Worm (Caenorhabditis elegans) whole organism, young adult: ENCODE measurements around the gene K12B6.4.

ENCODE experiments used
- B0261.1 ChIP-seq: sonication (generic microtip); optimal IDR thresholded peaks from 2 replicates; lab custom pipeline; 2016; ENCODE audit warnings: mild to moderate bottlenecking, missing genetic modification characterization, moderate library complexity, missing compliant biosample characterization
- C06A6.2 ChIP-seq: fragments of 200-800 bp; sonication (Bioruptor generic); conservative IDR thresholded peaks from 2 replicates; pipeline ENCODE4 v1.3.6; 2022; ENCODE audit warnings: missing genetic modification characterization, missing compliant biosample characterization
- F33H1.4 ChIP-seq: fragments of 200-800 bp; sonication (Bioruptor generic); IDR thresholded peaks from 2 replicates; pipeline ENCODE4 v1.3.6; 2022; ENCODE audit warnings: missing genetic modification reagents, missing genetic modification characterization, missing compliant biosample characterization
- F37B4.10 ChIP-seq: fragments of 200-800 bp; sonication (Bioruptor generic); IDR thresholded peaks from 2 replicates; pipeline ENCODE4 v1.3.6; 2022; ENCODE audit warnings: missing genetic modification characterization, missing compliant biosample characterization
- F49E8.2 ChIP-seq: sonication (generic microtip); optimal IDR thresholded peaks from 3 replicates; lab custom pipeline; 2017; ENCODE audit warnings: missing genetic modification characterization, mild to moderate bottlenecking, missing compliant biosample characterization, antibody characterized with exemption, moderate library complexity; ENCODE audit not compliant: insufficient read depth
- Y53F4B.3 ChIP-seq: fragments of 200-800 bp; sonication (Bioruptor generic); IDR thresholded peaks from 2 replicates; pipeline ENCODE4 v1.3.6; 2022; ENCODE audit warnings: missing genetic modification reagents, missing genetic modification characterization, missing compliant biosample characterization
- Y53G8AR.9 ChIP-seq: fragments of 200-800 bp; sonication (Bioruptor generic); conservative IDR thresholded peaks from 2 replicates; pipeline ENCODE4 v1.3.6; 2022; ENCODE audit warnings: missing genetic modification reagents, missing genetic modification characterization, missing compliant biosample characterization
- Y56A3A.18 ChIP-seq: fragments of 200-800 bp; sonication (Bioruptor generic); IDR thresholded peaks from 2 replicates; pipeline ENCODE4 v1.3.6; 2022; ENCODE audit warnings: missing genetic modification reagents, missing genetic modification characterization, missing compliant biosample characterization
- Y79H2A.3 ChIP-seq: fragments of 200-800 bp; sonication (Bioruptor generic); conservative IDR thresholded peaks from 2 replicates; pipeline ENCODE4 v1.3.6; 2022; ENCODE audit warnings: missing genetic modification reagents, missing genetic modification characterization, missing compliant biosample characterization
- aptf-2 ChIP-seq: fragments of 200-800 bp; sonication (Bioruptor generic); conservative IDR thresholded peaks from 2 replicates; pipeline ENCODE4 v1.3.6; 2022; ENCODE audit warnings: missing genetic modification reagents, missing genetic modification characterization, missing compliant biosample characterization
- aptf-3 ChIP-seq: fragments of 200-800 bp; sonication (Bioruptor generic); IDR thresholded peaks from 2 replicates; pipeline ENCODE4 v1.3.6; 2022; ENCODE audit warnings: missing genetic modification characterization, missing compliant biosample characterization
- attf-5 ChIP-seq: fragments of 200-800 bp; sonication (Bioruptor generic); optimal IDR thresholded peaks from 2 replicates; lab custom pipeline; 2018; ENCODE audit warnings: mild to moderate bottlenecking, missing genetic modification characterization, missing compliant biosample characterization
- attf-6 ChIP-seq: fragments of 200-800 bp; sonication (Bioruptor generic); IDR thresholded peaks from 2 replicates; pipeline ENCODE4 v1.3.6; 2022; ENCODE audit warnings: missing genetic modification reagents, missing genetic modification characterization, missing compliant biosample characterization
- cebp-2 ChIP-seq: fragments of 200-800 bp; sonication (Bioruptor generic); IDR thresholded peaks from 2 replicates; pipeline ENCODE4 v1.3.6; 2022; ENCODE audit warnings: missing genetic modification characterization, missing compliant biosample characterization
- ceh-40 ChIP-seq: fragments of 200-800 bp; sonication (Bioruptor generic); IDR thresholded peaks from 2 replicates; pipeline ENCODE4 v1.3.6; 2022; ENCODE audit warnings: missing genetic modification characterization, missing compliant biosample characterization
- dpl-1 ChIP-seq: fragments of 150-350 bp; optimal IDR thresholded peaks from 2 replicates; lab custom pipeline; 2014; ENCODE audit warnings: missing biosample characterization, missing genetic modification reagents, missing genetic modification characterization
- egrh-3 ChIP-seq: fragments of 200-800 bp; sonication (Bioruptor generic); IDR thresholded peaks from 2 replicates; pipeline ENCODE4 v1.3.6; 2022; ENCODE audit warnings: missing genetic modification reagents, missing genetic modification characterization, missing compliant biosample characterization
- gei-17 ChIP-seq: fragments of 200-800 bp; sonication (Bioruptor generic); optimal IDR thresholded peaks from 2 replicates; lab custom pipeline; 2018; ENCODE audit warnings: mild to moderate bottlenecking, missing genetic modification characterization, missing compliant biosample characterization
- hlh-12 ChIP-seq: sonication (generic microtip); optimal IDR thresholded peaks from 2 replicates; lab custom pipeline; 2016; ENCODE audit warnings: missing genetic modification characterization, missing compliant biosample characterization
- hmg-1.2 ChIP-seq: fragments of 200-800 bp; sonication (Bioruptor generic); IDR thresholded peaks from 2 replicates; pipeline ENCODE4 v1.3.6; 2022; ENCODE audit warnings: missing genetic modification reagents, missing genetic modification characterization, missing compliant biosample characterization
- hsf-1 ChIP-seq: fragments of 200-800 bp; sonication (Bioruptor generic); IDR thresholded peaks from 2 replicates; pipeline ENCODE4 v1.3.6; 2022; ENCODE audit warnings: missing genetic modification reagents, missing genetic modification characterization, missing compliant biosample characterization
- lag-1 ChIP-seq: fragments of 200-800 bp; sonication (Bioruptor generic); IDR thresholded peaks from 2 replicates; pipeline ENCODE4 v1.3.6; 2022; ENCODE audit warnings: missing genetic modification reagents, missing genetic modification characterization, missing compliant biosample characterization
- let-526 ChIP-seq: fragments of 200-800 bp; sonication (Bioruptor generic); IDR thresholded peaks from 2 replicates; pipeline ENCODE4 v1.3.6; 2022; ENCODE audit warnings: missing genetic modification reagents, missing genetic modification characterization, missing compliant biosample characterization
- lin-35 ChIP-seq, 3 experiments: fragments of 150-350 bp in 2 of 3; sonication (generic microtip) in 1 of 3; optimal IDR thresholded peaks; 2 replicates each; lab custom pipeline; 2014 to 2018; ENCODE audit warnings: missing biosample characterization in 3 of 3, missing genetic modification characterization in 3 of 3, missing genetic modification reagents in 3 of 3
- lin-54 ChIP-seq: fragments of 200-800 bp; sonication (Bioruptor generic); optimal IDR thresholded peaks from 2 replicates; lab custom pipeline; 2018; ENCODE audit warnings: mild to moderate bottlenecking, missing genetic modification characterization, missing compliant biosample characterization
- lir-1 ChIP-seq: fragments of 200-800 bp; sonication (Bioruptor generic); conservative IDR thresholded peaks from 2 replicates; pipeline ENCODE4 v1.3.6; 2022; ENCODE audit warnings: missing genetic modification reagents, missing genetic modification characterization, missing compliant biosample characterization
- madf-8 ChIP-seq: fragments of 200-800 bp; sonication (Bioruptor generic); conservative IDR thresholded peaks from 2 replicates; pipeline ENCODE4 v1.3.6; 2022; ENCODE audit warnings: missing genetic modification reagents, missing genetic modification characterization, missing compliant biosample characterization
- mel-28 ChIP-seq: sonication (generic microtip); optimal IDR thresholded peaks from 2 replicates; lab custom pipeline; 2016; ENCODE audit warnings: borderline replicate concordance, mild to moderate bottlenecking, missing genetic modification characterization, missing compliant biosample characterization
- nfya-1 ChIP-seq: sonication (generic microtip); optimal IDR thresholded peaks from 2 replicates; lab custom pipeline; 2017; ENCODE audit warnings: antibody characterized with exemption, missing compliant biosample characterization, missing genetic modification characterization, borderline replicate concordance; ENCODE audit not compliant: insufficient read depth
- nfyb-1 ChIP-seq: fragments of 200-800 bp; sonication (Bioruptor generic); IDR thresholded peaks from 2 replicates; pipeline ENCODE4 v1.3.6; 2022; ENCODE audit warnings: missing genetic modification reagents, missing genetic modification characterization, missing compliant biosample characterization
- nhr-120 ChIP-seq: fragments of 200-800 bp; sonication (Bioruptor generic); IDR thresholded peaks from 2 replicates; pipeline ENCODE4 v1.3.6; 2022; ENCODE audit warnings: missing genetic modification characterization, missing compliant biosample characterization
- nhr-179 ChIP-seq: sonication (generic microtip); optimal IDR thresholded peaks from 2 replicates; lab custom pipeline; 2016; ENCODE audit warnings: mild to moderate bottlenecking, missing genetic modification characterization, missing compliant biosample characterization
- nhr-80 ChIP-seq: sonication (generic microtip); optimal IDR thresholded peaks from 2 replicates; lab custom pipeline; 2016; ENCODE audit warnings: missing genetic modification characterization, missing compliant biosample characterization
- nhr-90 ChIP-seq: sonication (generic microtip); optimal IDR thresholded peaks from 2 replicates; lab custom pipeline; 2016; ENCODE audit warnings: missing genotype, mild to moderate bottlenecking, missing genetic modification characterization, missing compliant biosample characterization
- pha-4 ChIP-seq: fragments of 150-350 bp; sonication (generic microtip); optimal IDR thresholded peaks from 2 replicates; lab custom pipeline; 2014; ENCODE audit warnings: missing biosample characterization, missing genetic modification reagents, missing genetic modification characterization
- rpc-1 ChIP-seq, 2 experiments: fragments of 150-350 bp in 1 of 2; sonication (generic microtip) in 1 of 2; optimal IDR thresholded peaks; 2 replicates each; lab custom pipeline; 2014 to 2018; ENCODE audit warnings: missing biosample characterization in 1 of 2, missing genetic modification characterization in 1 of 2, missing genetic modification reagents in 1 of 2, missing genotype in 1 of 2
- sea-2 ChIP-seq: fragments of 200-800 bp; sonication (Bioruptor generic); IDR thresholded peaks from 2 replicates; pipeline ENCODE4 v1.3.6; 2022; ENCODE audit warnings: missing genetic modification characterization, missing compliant biosample characterization
- snpc-3.4 ChIP-seq: sonication (generic microtip); optimal IDR thresholded peaks from 2 replicates; lab custom pipeline; 2017; ENCODE audit warnings: missing genetic modification characterization, mild to moderate bottlenecking, missing compliant biosample characterization, antibody characterized with exemption, moderate library complexity, missing genotype, missing genetic modification reagents
- snpc-4 ChIP-seq, 5 experiments: fragments of 150-350 bp in 1 of 5; sonication (generic microtip) in 4 of 5; optimal IDR thresholded peaks; 2 replicates each; lab custom pipeline; 2014 to 2018; ENCODE audit warnings: missing genetic modification characterization in 5 of 5, missing biosample characterization in 3 of 5, antibody characterized with exemption in 2 of 5, mild to moderate bottlenecking in 2 of 5, missing compliant biosample characterization in 2 of 5, missing genotype in 2 of 5, moderate library complexity in 2 of 5, missing genetic modification reagents in 1 of 5
- somi-1 ChIP-seq: fragments of 200-800 bp; sonication (Bioruptor generic); optimal IDR thresholded peaks from 2 replicates; lab custom pipeline; 2018; ENCODE audit warnings: mild to moderate bottlenecking, missing genetic modification characterization, missing compliant biosample characterization
- sptf-2 ChIP-seq: fragments of 200-800 bp; sonication (Bioruptor generic); optimal IDR thresholded peaks from 2 replicates; lab custom pipeline; 2018; ENCODE audit warnings: mild to moderate bottlenecking, missing genetic modification characterization, missing compliant biosample characterization
- xnd-1 ChIP-seq: sonication (generic microtip); optimal IDR thresholded peaks from 2 replicates; lab custom pipeline; 2016; ENCODE audit warnings: missing genotype, missing genetic modification reagents, missing genetic modification characterization, missing compliant biosample characterization
- zfh-2 ChIP-seq: fragments of 200-800 bp; sonication (Bioruptor generic); conservative IDR thresholded peaks from 2 replicates; pipeline ENCODE4 v1.3.6; 2022; ENCODE audit warnings: missing genetic modification reagents, missing genetic modification characterization, missing compliant biosample characterization
- ztf-22 ChIP-seq: fragments of 200-800 bp; sonication (Bioruptor generic); optimal IDR thresholded peaks from 2 replicates; lab custom pipeline; 2018; ENCODE audit warnings: mild to moderate bottlenecking, missing genetic modification characterization, moderate library complexity, missing compliant biosample characterization
- ztf-25 ChIP-seq: fragments of 200-800 bp; sonication (Bioruptor generic); IDR thresholded peaks from 2 replicates; pipeline ENCODE4 v1.3.6; 2022; ENCODE audit warnings: missing genetic modification reagents, missing genetic modification characterization, missing compliant biosample characterization
- ztf-26 ChIP-seq: sonication (generic microtip); optimal IDR thresholded peaks from 2 replicates; lab custom pipeline; 2017; ENCODE audit warnings: missing genetic modification characterization, missing compliant biosample characterization
- ztf-3 ChIP-seq: fragments of 200-800 bp; sonication (Bioruptor generic); optimal IDR thresholded peaks from 2 replicates; lab custom pipeline; 2018; ENCODE audit warnings: mild to moderate bottlenecking, missing genetic modification characterization, missing compliant biosample characterization

Gene K12B6.4

DNA sequence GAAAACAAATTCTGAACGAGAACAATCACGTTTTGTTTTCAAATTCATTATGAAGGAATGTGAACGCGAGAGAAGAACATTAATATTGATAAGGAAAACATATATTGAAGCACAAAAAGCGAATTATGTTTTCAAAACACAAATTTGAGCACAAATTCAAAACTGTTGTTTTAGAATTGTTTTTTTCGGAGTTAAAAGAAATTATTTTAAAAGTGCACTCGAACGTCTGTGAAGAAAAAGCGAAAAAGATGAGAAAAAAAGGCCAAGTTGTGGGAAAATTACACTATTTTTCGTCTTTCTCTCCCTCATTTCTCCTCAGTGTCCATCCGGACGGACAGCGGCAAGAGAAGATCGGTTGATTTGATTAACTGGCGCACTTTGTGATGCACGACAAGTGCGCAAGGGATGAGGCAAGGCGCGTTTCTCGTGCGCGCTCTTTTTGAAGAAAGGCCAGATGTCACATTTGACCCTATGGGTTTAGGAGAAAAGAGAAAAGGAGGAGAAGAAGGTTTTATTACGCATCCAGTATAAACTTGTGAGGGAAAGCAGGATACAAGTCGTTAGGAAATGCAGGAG, 13.8 kb downstream of the K12B6.4 start, which contains the start of gene mrck-1 (continued):
- TF ChIP-seq nfya-1 (no peak), nhr-90 (tag; lab: Kevin White, UChicago) (peak; percentile 51), mel-28 (tag; lab: Kevin White, UChicago) (no peak), rpc-1 (optimal IDR thresholded peaks at IDR 0.05; lab: Kevin White, UChicago) (no peak), rpc-1 (tag; optimal IDR thresholded peaks at IDR 0.05; lab: Kevin White, UChicago) (no peak), egrh-3 (no peak), attf-5 (peak; percentile 81), ztf-22 (peak; percentile 83), xnd-1 (tag; lab: Kevin White, UChicago) (no peak), B0261.1 (tag; lab: Kevin White, UChicago) (no peak), nfyb-1 (peak; percentile 65), snpc-4 (GFP tag; optimal IDR thresholded peaks at IDR 0.05; lab: Kevin White, UChicago) (peak; percentile 72), snpc-4 (tag; optimal IDR thresholded peaks at IDR 0.05; lab: Kevin White, UChicago) (peak in 3 of 4 experiments; percentile 61 to 65 (median 64)), lir-1 (GFP tag; lab: Robert Waterston, UW) (peak; percentile 52), aptf-3 (GFP tag; lab: Robert Waterston, UW) (no peak), lin-54 (GFP tag; lab: Kevin White, UChicago) (peak; percentile 82), sptf-2 (no peak), F49E8.2 (tag; lab: Kevin White, UChicago) (no peak), F33H1.4 (GFP tag; lab: Robert Waterston, UW) (peak; percentile 58), Y79H2A.3 (GFP tag; lab: Robert Waterston, UW) (no peak), gei-17 (peak; percentile 36), ztf-3 (GFP tag; lab: Kevin White, UChicago) (no peak), ztf-25 (no peak), F37B4.10 (GFP tag; lab: Robert Waterston, UW) (no peak), hlh-12 (tag; lab: Kevin White, UChicago) (no peak), hsf-1 (GFP tag; lab: Robert Waterston, UW) (no peak), nhr-179 (no peak), dpl-1 (peak; percentile 58), C06A6.2 (GFP tag; lab: Robert Waterston, UW) (peak; percentile 85), lin-35 (GFP tag; optimal IDR thresholded peaks at IDR 0.05; lab: Kevin White, UChicago) (peak in 1 of 3 experiments; percentile 89), Y56A3A.18 (peak; percentile 37; the same call in 1 of the 2 replicates), somi-1 (GFP tag; lab: Kevin White, UChicago) (peak; percentile 89), let-526 (no peak), aptf-2 (GFP tag; lab: Robert Waterston, UW) (no peak), ztf-26 (peak; percentile 74), hmg-1.2 (GFP tag; lab: Robert Waterston, UW) (peak; percentile 67), snpc-3.4 (tag; lab: Kevin White, UChicago) (no peak), nhr-120 (GFP tag; lab: Robert Waterston, UW) (no peak), ceh-40 (GFP tag; lab: Robert Waterston, UW) (no peak), madf-8 (GFP tag; lab: Robert Waterston, UW) (peak; percentile 24; the same call in 1 of the 2 replicates), Y53G8AR.9 (GFP tag; lab: Robert Waterston, UW) (peak; percentile 91), sea-2 (GFP tag; lab: Robert Waterston, UW) (no peak), lag-1 (GFP tag; lab: Robert Waterston, UW) (no peak), cebp-2 (no peak), attf-6 (GFP tag; lab: Robert Waterston, UW) (no peak), zfh-2 (peak; percentile 94), nhr-80 (tag; lab: Kevin White, UChicago) (peak; percentile 87), pha-4 (tag; lab: Kevin White, UChicago) (no peak), Y53F4B.3 (GFP tag; lab: Robert Waterston, UW) (no peak)
